Worm (Caenorhabditis elegans) whole organism, L4 larva: ENCODE results near the gene F54D10.7.

ENCODE experiments used
- D1046.2 ChIP-seq: fragments of 200-800 bp; sonication (Bioruptor generic); IDR thresholded peaks from 2 replicates; pipeline ENCODE4 v1.3.6; 2022; ENCODE audit warnings: missing genetic modification characterization, missing compliant biosample characterization
- F10B5.3 ChIP-seq: sonication (generic microtip); optimal IDR thresholded peaks from 2 replicates; lab custom pipeline; 2016; ENCODE audit warnings: mild to moderate bottlenecking, missing genetic modification characterization, missing compliant biosample characterization
- F26F4.8 ChIP-seq: fragments of 200-800 bp; sonication (Bioruptor generic); conservative IDR thresholded peaks from 2 replicates; pipeline ENCODE4 v1.3.6; 2022; ENCODE audit warnings: missing genetic modification characterization, missing compliant biosample characterization
- F37D6.2 ChIP-seq: sonication (generic microtip); optimal IDR thresholded peaks from 2 replicates; lab custom pipeline; 2016; ENCODE audit warnings: mild to moderate bottlenecking, missing genetic modification characterization, missing compliant biosample characterization
- F44E2.7 ChIP-seq: fragments of 200-800 bp; sonication (Bioruptor generic); IDR thresholded peaks from 2 replicates; pipeline ENCODE4 v2.1.2; 2022; ENCODE audit warnings: missing genetic modification characterization, missing compliant biosample characterization
- F49E8.2 ChIP-seq: sonication (generic microtip); optimal IDR thresholded peaks from 2 replicates; lab custom pipeline; 2016; ENCODE audit warnings: missing compliant biosample characterization, mild to moderate bottlenecking, missing genetic modification characterization, borderline replicate concordance
- R02D3.7 ChIP-seq: fragments of 150-350 bp; sonication (generic microtip); optimal IDR thresholded peaks from 3 replicates; lab custom pipeline; 2014; ENCODE audit warnings: missing biosample characterization, missing genetic modification characterization
- Y105C5A.15 ChIP-seq: fragments of 200-800 bp; sonication (Bioruptor generic); IDR thresholded peaks from 2 replicates; pipeline ENCODE4 v1.3.6; 2022; ENCODE audit warnings: missing genetic modification characterization, missing compliant biosample characterization
- Y48G9A.11 ChIP-seq: fragments of 200-800 bp; sonication (Bioruptor generic); IDR thresholded peaks from 2 replicates; pipeline ENCODE4 v1.3.6; 2022; ENCODE audit warnings: missing genetic modification reagents, missing genetic modification characterization, missing compliant biosample characterization
- Y5F2A.4 ChIP-seq: fragments of 200-800 bp; sonication (Bioruptor generic); optimal IDR thresholded peaks from 2 replicates; lab custom pipeline; 2018; ENCODE audit warnings: mild to moderate bottlenecking, missing genetic modification characterization, missing compliant biosample characterization
- Y75B8A.6 ChIP-seq: fragments of 200-800 bp; sonication (Bioruptor generic); IDR thresholded peaks from 2 replicates; pipeline ENCODE4 v1.3.6; 2022; ENCODE audit warnings: missing genetic modification reagents, missing genetic modification characterization, missing compliant biosample characterization
- ZK337.2 ChIP-seq: fragments of 200-800 bp; sonication (Bioruptor generic); IDR thresholded peaks from 2 replicates; pipeline ENCODE4 v1.3.6; 2022; ENCODE audit warnings: missing genetic modification reagents, missing genetic modification characterization, missing compliant biosample characterization
- aly-2 ChIP-seq: sonication (generic microtip); optimal IDR thresholded peaks from 2 replicates; lab custom pipeline; 2018; ENCODE audit warnings: missing biosample characterization, missing genetic modification characterization
- ama-1 ChIP-seq: fragments of 150-350 bp; optimal IDR thresholded peaks from 2 replicates; lab custom pipeline; 2014; ENCODE audit warnings: inconsistent platforms, mixed read lengths
- arid-1 ChIP-seq: fragments of 200-800 bp; sonication (Bioruptor generic); conservative IDR thresholded peaks from 2 replicates; pipeline ENCODE4 v1.3.6; 2022; ENCODE audit warnings: missing genetic modification reagents, missing genetic modification characterization, missing compliant biosample characterization
- attf-4 ChIP-seq: sonication (generic microtip); optimal IDR thresholded peaks from 3 replicates; lab custom pipeline; 2017; ENCODE audit warnings: missing biosample characterization, missing genetic modification characterization
- ceh-20 ChIP-seq: fragments of 200-800 bp; sonication (Bioruptor generic); IDR thresholded peaks from 2 replicates; pipeline ENCODE4 v1.3.6; 2022; ENCODE audit warnings: missing genetic modification reagents, missing genetic modification characterization, missing compliant biosample characterization
- ceh-32 ChIP-seq: sonication (generic microtip); optimal IDR thresholded peaks from 2 replicates; lab custom pipeline; 2016; ENCODE audit warnings: mild to moderate bottlenecking, missing genetic modification characterization, missing compliant biosample characterization; ENCODE audit not compliant: poor library complexity
- ces-1 ChIP-seq: fragments of 150-350 bp; sonication (generic microtip); optimal IDR thresholded peaks from 4 replicates; lab custom pipeline; 2014; ENCODE audit warnings: missing biosample characterization, missing genetic modification reagents, missing genetic modification characterization
- daf-12 ChIP-seq: fragments of 150-350 bp; optimal IDR thresholded peaks from 2 replicates; lab custom pipeline; 2014; ENCODE audit warnings: missing biosample characterization, missing genetic modification reagents, missing genetic modification characterization
- dmd-6 ChIP-seq: fragments of 200-800 bp; sonication (Bioruptor generic); IDR thresholded peaks from 2 replicates; pipeline ENCODE4 v1.3.6; 2022; ENCODE audit warnings: missing genetic modification reagents, missing genetic modification characterization, missing compliant biosample characterization
- dpl-1 ChIP-seq: fragments of 150-350 bp; optimal IDR thresholded peaks from 2 replicates; lab custom pipeline; 2014; ENCODE audit warnings: missing biosample characterization, missing genetic modification reagents, missing genetic modification characterization
- egl-43 ChIP-seq: fragments of 200-800 bp; sonication (Bioruptor generic); IDR thresholded peaks from 2 replicates; pipeline ENCODE4 v1.3.6; 2022; ENCODE audit warnings: missing genetic modification reagents, missing genetic modification characterization, missing compliant biosample characterization
- fkh-10 ChIP-seq: fragments of 150-350 bp; optimal IDR thresholded peaks from 2 replicates; lab custom pipeline; 2014; ENCODE audit warnings: missing biosample characterization, missing genetic modification reagents, missing genetic modification characterization
- fos-1 ChIP-seq: fragments of 150-350 bp; optimal IDR thresholded peaks from 2 replicates; lab custom pipeline; 2014; ENCODE audit warnings: missing biosample characterization, missing genetic modification characterization
- hlh-11 ChIP-seq: fragments of 200-800 bp; sonication (Bioruptor generic); optimal IDR thresholded peaks from 2 replicates; lab custom pipeline; 2018; ENCODE audit warnings: mild to moderate bottlenecking, missing genetic modification characterization, missing compliant biosample characterization
- hlh-30 ChIP-seq: sonication (generic microtip); optimal IDR thresholded peaks from 2 replicates; lab custom pipeline; 2017; ENCODE audit warnings: antibody characterized with exemption, mild to moderate bottlenecking, missing genetic modification characterization, missing compliant biosample characterization; ENCODE audit not compliant: insufficient read depth
- lin-29 ChIP-seq: fragments of 200-800 bp; sonication (Bioruptor generic); IDR thresholded peaks from 2 replicates; pipeline ENCODE4 v1.3.6; 2022; ENCODE audit warnings: missing genetic modification reagents, missing genetic modification characterization, missing compliant biosample characterization
- lin-38 ChIP-seq: fragments of 200-800 bp; sonication (Bioruptor generic); IDR thresholded peaks from 2 replicates; pipeline ENCODE4 v1.3.6; 2022; ENCODE audit warnings: missing genetic modification reagents, missing genetic modification characterization, missing compliant biosample characterization
- lin-39 ChIP-seq: fragments of 150-350 bp; optimal IDR thresholded peaks from 2 replicates; lab custom pipeline; 2014; ENCODE audit warnings: missing biosample characterization, missing genetic modification reagents, missing genetic modification characterization
- lir-3 ChIP-seq: sonication (generic microtip); optimal IDR thresholded peaks from 2 replicates; lab custom pipeline; 2016; ENCODE audit warnings: mild to moderate bottlenecking, missing genetic modification characterization, missing compliant biosample characterization
- madf-5 ChIP-seq, 2 experiments: fragments of 200-800 bp; sonication (Bioruptor generic); IDR thresholded peaks; 2 replicates each; pipeline ENCODE4 v1.3.6; 2022; ENCODE audit warnings: missing compliant biosample characterization in 2 of 2, missing genetic modification characterization in 2 of 2
- madf-9 ChIP-seq: fragments of 200-800 bp; sonication (Bioruptor generic); conservative IDR thresholded peaks from 2 replicates; pipeline ENCODE4 v1.3.6; 2022; ENCODE audit warnings: missing genetic modification reagents, missing genetic modification characterization, missing compliant biosample characterization
- mdl-1 ChIP-seq, 2 experiments: fragments of 150-350 bp in 1 of 2; sonication (generic microtip) in 1 of 2; optimal IDR thresholded peaks; 2 replicates each; lab custom pipeline; 2014 to 2017; ENCODE audit warnings: missing biosample characterization in 2 of 2, missing genetic modification characterization in 2 of 2
- mxl-3 ChIP-seq: fragments of 200-800 bp; sonication (Bioruptor generic); optimal IDR thresholded peaks from 2 replicates; lab custom pipeline; 2018; ENCODE audit warnings: mild to moderate bottlenecking, missing genetic modification characterization, missing compliant biosample characterization
- nhr-102 ChIP-seq: sonication (generic microtip); optimal IDR thresholded peaks from 2 replicates; lab custom pipeline; 2016; ENCODE audit warnings: mild to moderate bottlenecking, missing genetic modification characterization, moderate library complexity, missing compliant biosample characterization
- nhr-111 ChIP-seq: fragments of 200-800 bp; sonication (Bioruptor generic); optimal IDR thresholded peaks from 2 replicates; lab custom pipeline; 2018; ENCODE audit warnings: mild to moderate bottlenecking, missing genetic modification characterization, missing compliant biosample characterization
- nhr-237 ChIP-seq: sonication (generic microtip); optimal IDR thresholded peaks from 2 replicates; lab custom pipeline; 2017; ENCODE audit warnings: missing biosample characterization, missing genetic modification characterization
- nhr-48 ChIP-seq: sonication (generic microtip); optimal IDR thresholded peaks from 2 replicates; lab custom pipeline; 2016; ENCODE audit warnings: mild to moderate bottlenecking, missing genetic modification characterization, missing compliant biosample characterization
- pha-4 ChIP-seq, 2 experiments: fragments of 150-350 bp in 1 of 2; fragments of 200-800 bp in 1 of 2; sonication (Bioruptor generic) in 1 of 2; IDR thresholded peaks in 1 of 2; optimal IDR thresholded peaks in 1 of 2; 2 replicates each; pipeline versions ENCODE4 v1.3.6 to Lab custom; 2014 to 2022; ENCODE audit warnings: missing genetic modification characterization in 2 of 2, missing genetic modification reagents in 2 of 2, missing biosample characterization in 1 of 2, missing compliant biosample characterization in 1 of 2
- php-3 ChIP-seq: fragments of 200-800 bp; sonication (Bioruptor generic); IDR thresholded peaks from 2 replicates; pipeline ENCODE4 v1.3.6; 2022; ENCODE audit warnings: missing genetic modification reagents, missing genetic modification characterization, missing compliant biosample characterization
- saeg-2 ChIP-seq: fragments of 200-800 bp; sonication (Bioruptor generic); IDR thresholded peaks from 2 replicates; pipeline ENCODE4 v1.3.6; 2022; ENCODE audit warnings: missing genetic modification reagents, missing genetic modification characterization, missing compliant biosample characterization
- sdz-12 ChIP-seq: fragments of 200-800 bp; sonication (Bioruptor generic); optimal IDR thresholded peaks from 2 replicates; lab custom pipeline; 2018; ENCODE audit warnings: mild to moderate bottlenecking, missing genetic modification characterization, missing compliant biosample characterization
- set-16 ChIP-seq: fragments of 200-800 bp; sonication (Bioruptor generic); IDR thresholded peaks from 2 replicates; pipeline ENCODE4 v1.3.6; 2022; ENCODE audit warnings: missing genetic modification reagents, missing genetic modification characterization, missing compliant biosample characterization
- skn-1 ChIP-seq: fragments of 150-350 bp; optimal IDR thresholded peaks from 2 replicates; lab custom pipeline; 2014; ENCODE audit warnings: missing biosample characterization, missing genetic modification characterization
- spr-1 ChIP-seq: sonication (generic microtip); optimal IDR thresholded peaks from 2 replicates; lab custom pipeline; 2016; ENCODE audit warnings: mild to moderate bottlenecking, missing genetic modification characterization, missing compliant biosample characterization
- spr-3 ChIP-seq: fragments of 200-800 bp; sonication (Bioruptor generic); optimal IDR thresholded peaks from 2 replicates; lab custom pipeline; 2018; ENCODE audit warnings: mild to moderate bottlenecking, missing genetic modification characterization, missing compliant biosample characterization
- unc-39 ChIP-seq: sonication (generic microtip); optimal IDR thresholded peaks from 2 replicates; lab custom pipeline; 2017; ENCODE audit warnings: missing biosample characterization, missing genetic modification characterization
- vab-7 ChIP-seq: fragments of 200-800 bp; sonication (Bioruptor generic); IDR thresholded peaks from 2 replicates; pipeline ENCODE4 v1.3.6; 2022; ENCODE audit warnings: missing genetic modification reagents, missing genetic modification characterization, missing compliant biosample characterization
- zip-11 ChIP-seq: fragments of 200-800 bp; sonication (Bioruptor generic); IDR thresholded peaks from 2 replicates; pipeline ENCODE4 v1.3.6; 2022; ENCODE audit warnings: missing genetic modification characterization, missing compliant biosample characterization
- zip-2 ChIP-seq: fragments of 150-350 bp; optimal IDR thresholded peaks from 2 replicates; lab custom pipeline; 2014; ENCODE audit warnings: missing biosample characterization, missing genetic modification characterization
- ztf-7 ChIP-seq: fragments of 150-350 bp; optimal IDR thresholded peaks from 2 replicates; lab custom pipeline; 2014; ENCODE audit warnings: missing biosample characterization, missing genetic modification characterization

The F54D10.7 gene

DNA sequence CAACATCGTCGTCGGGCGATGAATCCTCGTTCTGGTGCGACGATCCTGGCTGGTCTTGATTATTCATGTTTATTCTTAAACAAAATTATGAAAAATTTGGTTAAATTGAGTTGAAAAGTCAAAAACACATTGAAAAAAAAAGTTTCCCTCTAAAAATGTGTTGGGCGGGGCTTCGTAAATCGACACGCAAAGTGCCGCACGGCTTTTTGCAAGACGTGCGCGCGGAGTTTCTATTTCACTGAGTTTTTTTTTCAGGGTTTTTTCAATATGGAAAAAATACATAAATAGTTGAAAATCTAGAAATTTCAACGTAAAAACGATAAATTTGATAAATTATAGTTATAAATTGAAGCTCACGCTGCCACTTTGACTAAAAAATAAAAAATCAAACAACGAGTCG, 13.0 kb downstream of the F54D10.7 start, which contains the start of gene F54D10.5 (continued):
- TF ChIP-seq D1046.2 (GFP tag; lab: Robert Waterston, UW) (no peak), R02D3.7 (tag; lab: Kevin White, UChicago) (peak; percentile 95), F26F4.8 (GFP tag; lab: Robert Waterston, UW) (no peak), unc-39 (tag; lab: Kevin White, UChicago) (no peak), set-16 (GFP tag; lab: Robert Waterston, UW) (no peak), Y105C5A.15 (GFP tag; lab: Robert Waterston, UW) (no peak), F10B5.3 (no peak), nhr-111 (no peak), skn-1 (tag; lab: Kevin White, UChicago) (no peak), mdl-1 (tag; optimal IDR thresholded peaks at IDR 0.05; lab: Kevin White, UChicago) (peak in 1 of 2 experiments; percentile 12), pha-4 (GFP tag; IDR thresholded peaks at IDR 0.05; lab: Robert Waterston, UW) (peak; percentile 35; the same call in 1 of the 2 replicates), pha-4 (tag; optimal IDR thresholded peaks at IDR 0.05; lab: Kevin White, UChicago) (no peak), zip-11 (GFP tag; lab: Robert Waterston, UW) (no peak), Y75B8A.6 (GFP tag; lab: Robert Waterston, UW) (no peak), madf-9 (GFP tag; lab: Robert Waterston, UW) (no peak), saeg-2 (no peak), egl-43 (GFP tag; lab: Robert Waterston, UW) (no peak), vab-7 (GFP tag; lab: Robert Waterston, UW) (no peak), dmd-6 (no peak), dpl-1 (GFP tag; lab: Kevin White, UChicago) (peak; percentile 95), fos-1 (peak; percentile 7), ceh-20 (GFP tag; lab: Robert Waterston, UW) (no peak), madf-5 (GFP tag; IDR thresholded peaks at IDR 0.05; lab: Robert Waterston, UW) (no peak), ztf-7 (tag; lab: Kevin White, UChicago) (no peak), ZK337.2 (GFP tag; lab: Robert Waterston, UW) (no peak), ces-1 (GFP tag; lab: Kevin White, UChicago) (no peak), attf-4 (tag; lab: Kevin White, UChicago) (no peak), ama-1 (lab: Kevin White, UChicago) (no peak), fkh-10 (GFP tag; lab: Kevin White, UChicago) (no peak), lir-3 (tag; lab: Kevin White, UChicago) (no peak), lin-29 (GFP tag; lab: Robert Waterston, UW) (no peak), sdz-12 (GFP tag; lab: Kevin White, UChicago) (no peak), spr-1 (tag; lab: Kevin White, UChicago) (peak; percentile 45), daf-12 (tag; lab: Kevin White, UChicago) (no peak), Y48G9A.11 (GFP tag; lab: Robert Waterston, UW) (no peak), ceh-32 (tag; lab: Kevin White, UChicago) (no peak), nhr-48 (tag; lab: Kevin White, UChicago) (no peak), nhr-237 (tag; lab: Kevin White, UChicago) (no peak), hlh-11 (tag; lab: Kevin White, UChicago) (peak; percentile 35), arid-1 (GFP tag; lab: Robert Waterston, UW) (no peak), F44E2.7 (GFP tag; lab: Robert Waterston, UW) (no peak), lin-39 (tag; lab: Kevin White, UChicago) (no peak), lin-38 (GFP tag; lab: Robert Waterston, UW) (no peak), hlh-30 (tag; lab: Kevin White, UChicago) (no peak), Y5F2A.4 (no peak), php-3 (no peak), F37D6.2 (no peak), mxl-3 (GFP tag; lab: Kevin White, UChicago) (no peak), spr-3 (GFP tag; lab: Kevin White, UChicago) (no peak), F49E8.2 (tag; lab: Kevin White, UChicago) (no peak), nhr-102 (tag; lab: Kevin White, UChicago) (no peak), zip-2 (no peak), aly-2 (tag; lab: Kevin White, UChicago) (no peak)
